Fruit fly (Drosophila melanogaster): ENCODE data around the gene Fntb.

Gene Fntb

DNA sequence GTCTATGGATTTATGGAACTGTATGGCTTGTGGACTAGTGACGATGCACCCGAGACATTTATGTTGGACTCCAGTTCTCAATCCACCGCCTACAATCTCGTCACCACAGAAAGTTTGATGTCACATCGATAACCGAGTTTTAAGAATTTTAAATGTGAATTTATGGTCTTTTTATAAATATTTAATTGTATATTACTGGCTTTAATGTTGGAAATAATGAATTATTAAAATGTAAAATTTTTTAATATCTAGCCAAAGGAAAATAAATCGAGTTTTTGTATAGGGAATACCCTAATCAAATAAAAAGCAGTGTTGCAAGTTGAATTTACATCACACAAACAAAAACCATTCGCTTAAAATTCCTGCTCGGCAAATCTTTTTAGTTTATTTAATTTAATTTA, at the start of gene Fntb (continued):
- TF ChIP-seq Ets97D (GFP tag; optimal IDR thresholded peaks at IDR 0.05) = peak; percentile 23
- TF ChIP-seq CG3838 (GFP tag; optimal IDR thresholded peaks at IDR 0.05) = peak; percentile 16
- TF ChIP-seq Opbp (GFP tag; IDR thresholded peaks at IDR 0.05; ENCODE audit: partially characterized antibody) = no peak
- no peak for TF ChIP-seq amos (GFP tag; IDR thresholded peaks at IDR 0.05; ENCODE audit: partially characterized antibody)
- peak; percentile 38; the same call in 1 of the 2 replicates for TF ChIP-seq CG14667 (GFP tag; IDR thresholded peaks at IDR 0.05)
- peak; percentile 31 for TF ChIP-seq cwo (GFP tag; optimal IDR thresholded peaks at IDR 0.05)
- TF ChIP-seq CG6854 (GFP tag; optimal IDR thresholded peaks at IDR 0.05) = no peak
- peak; percentile 68 for TF ChIP-seq vvl (GFP tag; IDR thresholded peaks at IDR 0.05)
- TF ChIP-seq CG13424 (tag; optimal IDR thresholded peaks at IDR 0.05) = peak; percentile 83
- peak; percentile 20 for TF ChIP-seq pho (GFP tag; optimal IDR thresholded peaks at IDR 0.05)
- peak; percentile 81 for TF ChIP-seq sens (GFP tag)
- peak; percentile 70 for TF ChIP-seq CG1233 (GFP tag; optimal IDR thresholded peaks at IDR 0.05)
- peak; percentile 66 for TF ChIP-seq al (GFP tag; IDR thresholded peaks at IDR 0.05)
- peak; percentile 12 for TF ChIP-seq CG31388 (GFP tag; optimal IDR thresholded peaks at IDR 0.05)
- TF ChIP-seq CG13287 (GFP tag; IDR thresholded peaks at IDR 0.05; ENCODE audit: partially characterized antibody) = peak; percentile 50; the same call in 1 of the 2 replicates
- no peak for TF ChIP-seq Hr51 (GFP tag; optimal IDR thresholded peaks at IDR 0.05)
- no peak for TF ChIP-seq NFAT (GFP tag; IDR thresholded peaks at IDR 0.05)
- peak; percentile 70 for TF ChIP-seq slbo (GFP tag; IDR thresholded peaks at IDR 0.05)
- peak; percentile 15 for TF ChIP-seq CG18619 (GFP tag; optimal IDR thresholded peaks at IDR 0.05)
- TF ChIP-seq caup (GFP tag; optimal IDR thresholded peaks at IDR 0.05; ENCODE audit: severe bottlenecking) = peak; percentile 72
- no peak for TF ChIP-seq ftz-f1 (GFP tag; optimal IDR thresholded peaks at IDR 0.05)
- peak; percentile 48 for TF ChIP-seq Bteb2 (GFP tag; optimal IDR thresholded peaks at IDR 0.05)
- TF ChIP-seq CG7357 (GFP tag; IDR thresholded peaks at IDR 0.05) = 0 out of 3 replicates have a peak, but pooled peaks have one; percentile 40
- peak; percentile 12 for TF ChIP-seq CG31365 (tag; optimal IDR thresholded peaks at IDR 0.05)
- TF ChIP-seq Trl (optimal IDR thresholded peaks at IDR 0.05) = no peak
- no peak for TF ChIP-seq Trl (GFP tag; optimal IDR thresholded peaks at IDR 0.05)
- no peak for TF ChIP-seq CG4282 (GFP tag; optimal IDR thresholded peaks at IDR 0.05)
- peak; percentile 69 for TF ChIP-seq Rfx (GFP tag; IDR thresholded peaks at IDR 0.05)
- peak; percentile 40 for TF ChIP-seq ATbp (GFP tag; optimal IDR thresholded peaks at IDR 0.05)
- TF ChIP-seq dpn (GFP tag; optimal IDR thresholded peaks at IDR 0.05) = peak in 1 of 2 experiments; percentile 66
- TF ChIP-seq croc (GFP tag; conservative IDR thresholded peaks at IDR 0.05) = peak; percentile 29; the same call in 2 of the 3 replicates
- TF ChIP-seq pfk (GFP tag; optimal IDR thresholded peaks at IDR 0.05) = no peak
- peak; percentile 26 for TF ChIP-seq NK7.1 (GFP tag; optimal IDR thresholded peaks at IDR 0.05)
- TF ChIP-seq CG7987 (GFP tag; optimal IDR thresholded peaks at IDR 0.05) = no peak
- TF ChIP-seq CG9609 (GFP tag; optimal IDR thresholded peaks at IDR 0.05) = peak; percentile 5
- TF ChIP-seq CG33557 (GFP tag; optimal IDR thresholded peaks at IDR 0.05) = peak; percentile 50
- TF ChIP-seq CG10147 (GFP tag; optimal IDR thresholded peaks at IDR 0.05) = peak; percentile 71
- peak; percentile 64 for TF ChIP-seq CG4820 (GFP tag; optimal IDR thresholded peaks at IDR 0.05)
- TF ChIP-seq CG17568 (GFP tag; optimal IDR thresholded peaks at IDR 0.05) = no peak
- peak; percentile 92 for TF ChIP-seq CG10267 (tag; optimal IDR thresholded peaks at IDR 0.05)
- no peak for TF ChIP-seq gro (GFP tag; optimal IDR thresholded peaks at IDR 0.05)
- TF ChIP-seq CG32772 (GFP tag; IDR thresholded peaks at IDR 0.05) = peak; percentile 52; the same call in 1 of the 2 replicates
- peak; percentile 42; the same call in 1 of the 2 replicates for TF ChIP-seq klu (GFP tag; IDR thresholded peaks at IDR 0.05)
- TF ChIP-seq fd3F (GFP tag; optimal IDR thresholded peaks at IDR 0.05) = peak; percentile 55
- no peak for TF ChIP-seq h (optimal IDR thresholded peaks at IDR 0.05)
- peak; percentile 88 for TF ChIP-seq CG17361 (GFP tag; IDR thresholded peaks at IDR 0.05)
- no peak for TF ChIP-seq CG8089 (GFP tag; optimal IDR thresholded peaks at IDR 0.05)
- TF ChIP-seq Usf (GFP tag; optimal IDR thresholded peaks at IDR 0.05) = no peak
- TF ChIP-seq CG32532 (GFP tag; IDR thresholded peaks at IDR 0.05) = peak; percentile 70; the same call in 1 of the 2 replicates
- 0 out of 2 replicates have a peak, but pooled peaks have one; percentile 15 for TF ChIP-seq CG1024 (GFP tag; IDR thresholded peaks at IDR 0.05)
- no peak for TF ChIP-seq MESR4 (GFP tag; optimal IDR thresholded peaks at IDR 0.05)

All from whole organism, embryonic.